Worm (Caenorhabditis elegans): ENCODE data around the gene srj-9.

DNA sequence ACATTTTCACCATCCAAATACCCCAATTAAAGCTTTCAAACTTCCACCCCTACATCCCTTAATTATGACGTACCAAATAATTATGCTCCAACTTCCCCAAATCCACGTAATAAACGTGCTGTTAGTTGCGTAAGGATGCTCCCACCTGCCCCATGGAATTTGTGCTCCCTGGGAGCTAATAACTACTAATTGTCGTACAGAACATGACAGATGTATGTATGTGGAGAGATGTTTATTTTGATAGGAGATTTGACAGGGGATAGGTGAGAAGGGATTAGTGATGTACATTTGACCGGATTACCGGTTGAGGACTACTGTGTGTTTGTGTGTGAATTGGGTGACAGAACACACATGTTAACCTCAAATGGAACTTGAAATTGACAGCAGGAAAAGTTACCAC lies 18.1 kb downstream of the srj-9 start:
- TF ChIP-seq ztf-11 (tag; optimal IDR thresholded peaks at IDR 0.05) (no peak), drap-1 (GFP tag; optimal IDR thresholded peaks at IDR 0.05) (no peak), tbx-8 (GFP tag; optimal IDR thresholded peaks at IDR 0.05) (no peak), nhr-28 (tag; optimal IDR thresholded peaks at IDR 0.05) (no peak), lsy-2 (tag; optimal IDR thresholded peaks at IDR 0.05) (no peak), blmp-1 (tag; optimal IDR thresholded peaks at IDR 0.05) (no peak)
